Worm (Caenorhabditis elegans) whole organism, late embryonic: Measurements from ENCODE around the gene mrpl-36.

Experiments used
- C08G9.2 ChIP-seq: sonication (generic microtip); optimal IDR thresholded peaks from 2 replicates; lab custom pipeline; 2016; ENCODE audit warnings: mild to moderate bottlenecking, missing genetic modification characterization, moderate library complexity, missing compliant biosample characterization
- F13H6.1 ChIP-seq: sonication (generic microtip); optimal IDR thresholded peaks from 2 replicates; lab custom pipeline; 2016; ENCODE audit warnings: missing genetic modification characterization, missing compliant biosample characterization
- K09A11.1 ChIP-seq: sonication (generic microtip); optimal IDR thresholded peaks from 2 replicates; lab custom pipeline; 2017; ENCODE audit warnings: antibody characterized with exemption, mild to moderate bottlenecking, missing genetic modification characterization, missing compliant biosample characterization; ENCODE audit not compliant: insufficient read depth
- T23F11.4 ChIP-seq: fragments of 200-800 bp; sonication (Bioruptor generic); optimal IDR thresholded peaks from 2 replicates; lab custom pipeline; 2018; ENCODE audit warnings: mild to moderate bottlenecking, missing genetic modification characterization, missing compliant biosample characterization
- ahr-1 ChIP-seq: sonication (generic microtip); optimal IDR thresholded peaks from 2 replicates; lab custom pipeline; 2016; ENCODE audit warnings: missing genetic modification characterization, missing compliant biosample characterization
- ceh-2 ChIP-seq: sonication (generic microtip); optimal IDR thresholded peaks from 2 replicates; lab custom pipeline; 2016; ENCODE audit warnings: missing genotype, missing genetic modification characterization, missing compliant biosample characterization
- ceh-30 ChIP-seq: fragments of 150-350 bp; optimal IDR thresholded peaks from 2 replicates; lab custom pipeline; 2014; ENCODE audit warnings: missing biosample characterization, missing genetic modification characterization
- ceh-31 ChIP-seq: sonication (generic microtip); optimal IDR thresholded peaks from 2 replicates; lab custom pipeline; 2016; ENCODE audit warnings: missing genetic modification characterization, missing compliant biosample characterization
- ceh-48 ChIP-seq: sonication (generic microtip); optimal IDR thresholded peaks from 2 replicates; lab custom pipeline; 2016; ENCODE audit warnings: missing genetic modification characterization, inconsistent platforms, missing compliant biosample characterization
- ceh-6 ChIP-seq: fragments of 200-800 bp; sonication (Bioruptor generic); optimal IDR thresholded peaks from 2 replicates; lab custom pipeline; 2018; ENCODE audit warnings: mild to moderate bottlenecking, missing genetic modification characterization, missing compliant biosample characterization
- dmd-4 ChIP-seq: sonication (generic microtip); optimal IDR thresholded peaks from 2 replicates; lab custom pipeline; 2016; ENCODE audit warnings: borderline replicate concordance, missing genetic modification characterization, missing compliant biosample characterization
- elt-2 ChIP-seq: sonication (generic microtip); optimal IDR thresholded peaks from 2 replicates; lab custom pipeline; 2016; ENCODE audit warnings: missing genetic modification reagents, missing genetic modification characterization, missing compliant biosample characterization
- ets-4 ChIP-seq: sonication (generic microtip); optimal IDR thresholded peaks from 2 replicates; lab custom pipeline; 2016; ENCODE audit warnings: missing genetic modification characterization, missing compliant biosample characterization
- fkh-6 ChIP-seq: sonication (generic microtip); optimal IDR thresholded peaks from 2 replicates; lab custom pipeline; 2016; ENCODE audit warnings: missing genetic modification characterization, missing compliant biosample characterization
- gmeb-2 ChIP-seq: sonication (generic microtip); optimal IDR thresholded peaks from 2 replicates; lab custom pipeline; 2016; ENCODE audit warnings: missing genetic modification characterization, inconsistent platforms, missing compliant biosample characterization
- hlh-13 ChIP-seq: fragments of 200-800 bp; sonication (Bioruptor generic); optimal IDR thresholded peaks from 2 replicates; lab custom pipeline; 2018; ENCODE audit warnings: mild to moderate bottlenecking, missing genetic modification characterization, missing compliant biosample characterization
- hlh-8 ChIP-seq: sonication (generic microtip); optimal IDR thresholded peaks from 2 replicates; lab custom pipeline; 2016; ENCODE audit warnings: missing genotype, missing genetic modification characterization, missing compliant biosample characterization
- nfya-1 ChIP-seq: sonication (generic microtip); optimal IDR thresholded peaks from 2 replicates; lab custom pipeline; 2017; ENCODE audit warnings: missing genetic modification characterization, mild to moderate bottlenecking, missing compliant biosample characterization, antibody characterized with exemption, moderate library complexity
- nhr-11 ChIP-seq: fragments of 150-350 bp; optimal IDR thresholded peaks from 2 replicates; lab custom pipeline; 2014; ENCODE audit warnings: missing biosample characterization, missing genetic modification characterization
- npax-4 ChIP-seq: sonication (generic microtip); optimal IDR thresholded peaks from 2 replicates; lab custom pipeline; 2016; ENCODE audit warnings: missing genetic modification characterization, missing compliant biosample characterization
- pag-3 ChIP-seq: sonication (generic microtip); optimal IDR thresholded peaks from 2 replicates; lab custom pipeline; 2016; ENCODE audit warnings: missing compliant biosample characterization, missing genetic modification characterization, borderline replicate concordance
- sdc-2 ChIP-seq: sonication (generic microtip); optimal IDR thresholded peaks from 2 replicates; lab custom pipeline; 2016; ENCODE audit warnings: missing genotype, missing genetic modification characterization, missing compliant biosample characterization
- syd-9 ChIP-seq: sonication (generic microtip); optimal IDR thresholded peaks from 2 replicates; lab custom pipeline; 2016; ENCODE audit warnings: mild to moderate bottlenecking, missing genetic modification characterization, moderate library complexity, missing compliant biosample characterization
- unc-3 ChIP-seq, 2 experiments: fragments of 200-800 bp in 1 of 2; sonication (Bioruptor generic) in 1 of 2; sonication (generic microtip) in 1 of 2; conservative IDR thresholded peaks in 1 of 2; optimal IDR thresholded peaks in 1 of 2; 2 replicates each; pipeline versions ENCODE4 v1.3.6 to Lab custom; 2016 to 2022; ENCODE audit warnings: missing compliant biosample characterization in 2 of 2, missing genetic modification characterization in 2 of 2, missing genetic modification reagents in 1 of 2
- unc-42 ChIP-seq: sonication (generic microtip); optimal IDR thresholded peaks from 2 replicates; lab custom pipeline; 2016; ENCODE audit warnings: missing genotype, missing genetic modification characterization, missing compliant biosample characterization
- zip-5 ChIP-seq: sonication (generic microtip); optimal IDR thresholded peaks from 2 replicates; lab custom pipeline; 2016; ENCODE audit warnings: missing genetic modification characterization, missing compliant biosample characterization

mrpl-36 gene

ce11 chrIII:9860201-9860780 is 12.4 kb upstream of the mrpl-36 start, which contains the start of gene twk-48:
TSS of gene twk-48 (plus strand) at chrIII:9860730.
- TF ChIP-seq unc-42 (tag; lab: Kevin White, UChicago) (peak; percentile 23), unc-3 (GFP tag; conservative IDR thresholded peaks at IDR 0.05; lab: Robert Waterston, UW) (no peak), unc-3 (tag; optimal IDR thresholded peaks at IDR 0.05; lab: Kevin White, UChicago) (no peak)

ce11 chrIII:9859133-9859775 is 11.3 kb upstream of the mrpl-36 start, which contains the start of gene gpdh-2:
TSS of gene gpdh-2 (minus strand) at chrIII:9859183.
- peak; percentile 8 for TF ChIP-seq ceh-31 (tag; lab: Kevin White, UChicago)
- no peak for TF ChIP-seq ceh-48 (tag; lab: Kevin White, UChicago)

ce11 chrIII:9858061-9858460 is 10.1 kb upstream of the mrpl-36 start:
- TF ChIP-seq ets-4 (tag; lab: Kevin White, UChicago), result no peak
- peak; percentile 49 for TF ChIP-seq elt-2

- TF ChIP-seq ceh-2, result no peak
- TF ChIP-seq elt-2, result peak; percentile 58
Observed at ce11 chrIII:9857110-9857509, 9.2 kb upstream of the mrpl-36 start.

ce11 chrIII:9854960-9855359 is 7.0 kb upstream of the mrpl-36 start:
- no peak for TF ChIP-seq ahr-1
- no peak for TF ChIP-seq unc-3 (GFP tag; conservative IDR thresholded peaks at IDR 0.05; lab: Robert Waterston, UW)
- no peak for TF ChIP-seq unc-3 (tag; optimal IDR thresholded peaks at IDR 0.05; lab: Kevin White, UChicago)
- no peak for TF ChIP-seq elt-2
- no peak for TF ChIP-seq dmd-4 (tag; lab: Kevin White, UChicago)
- no peak for TF ChIP-seq npax-4 (tag; lab: Kevin White, UChicago)
- TF ChIP-seq C08G9.2 (tag; lab: Kevin White, UChicago), result no peak
- TF ChIP-seq fkh-6 (tag; lab: Kevin White, UChicago), result no peak
- TF ChIP-seq ceh-6, result no peak
- TF ChIP-seq nfya-1, result no peak
- no peak for TF ChIP-seq gmeb-2 (tag; lab: Kevin White, UChicago)
- no peak for TF ChIP-seq pag-3 (tag; lab: Kevin White, UChicago)
- no peak for TF ChIP-seq K09A11.1 (tag; lab: Kevin White, UChicago)
- no peak for TF ChIP-seq T23F11.4
- no peak for TF ChIP-seq hlh-13 (GFP tag; lab: Kevin White, UChicago)
- TF ChIP-seq sdc-2 (tag; lab: Kevin White, UChicago), result no peak
- TF ChIP-seq, all 69 proteins: peak for 0

ce11 chrIII:9853667-9854620 is 6.0 kb upstream of the mrpl-36 start:
- TF ChIP-seq hlh-8 (tag; lab: Kevin White, UChicago) (no peak), zip-5 (tag; lab: Kevin White, UChicago) (no peak), nhr-11 (no peak), F13H6.1 (tag; lab: Kevin White, UChicago) (no peak)
- TF ChIP-seq, all 69 proteins: peak for 0

ce11 chrIII:9851547-9851946 is 3.6 kb upstream of the mrpl-36 start, which contains the start of gene K11H3.3:
TSS of gene K11H3.3 (plus strand) at chrIII:9851854.
- no peak for TF ChIP-seq elt-2
- TF ChIP-seq gmeb-2 (tag; lab: Kevin White, UChicago), result no peak
- no peak for TF ChIP-seq syd-9 (tag; lab: Kevin White, UChicago)
- TF ChIP-seq ceh-6, result no peak
- no peak for TF ChIP-seq ceh-30 (tag; lab: Kevin White, UChicago)
